Worm (Caenorhabditis elegans): ENCODE results near the gene F09F7.6.

ce11 chrIII:5585711-5586110 lies 33.8 kb upstream of the F09F7.6 start:
- TF ChIP-seq aly-1 (tag; optimal IDR thresholded peaks at IDR 0.05) (no peak), ama-1 (optimal IDR thresholded peaks at IDR 0.05) (no peak), F13C5.2 (tag; optimal IDR thresholded peaks at IDR 0.05) (no peak), flt-1 (GFP tag; IDR thresholded peaks at IDR 0.05) (no peak), hmbx-1 (tag; optimal IDR thresholded peaks at IDR 0.05) (no peak)
